Fruit fly (Drosophila melanogaster) whole organism, pupa: ENCODE results near the gene CG32856.

Experiments
- CG10348 ChIP-seq: fragments of 200-800 bp; sonication (Bioruptor generic); IDR thresholded peaks from 2 replicates; pipeline ENCODE4 v1.3.6; 2022; ENCODE audit warnings: missing biosample characterization, missing genetic modification characterization
- CG12605 ChIP-seq: fragments of 200-800 bp; sonication (Bioruptor generic); IDR thresholded peaks from 2 replicates; pipeline ENCODE4 v1.3.6; 2022; ENCODE audit warnings: missing biosample characterization, missing genetic modification characterization
- CG13204 ChIP-seq: fragments of 200-800 bp; sonication (Bioruptor generic); optimal IDR thresholded peaks from 2 replicates; lab custom pipeline; 2018; ENCODE audit warnings: missing biosample characterization, mild to moderate bottlenecking, missing genetic modification characterization, moderate library complexity
- CG14655 ChIP-seq: fragments of 200-800 bp; sonication (Bioruptor generic); optimal IDR thresholded peaks from 3 replicates; lab custom pipeline; 2017; ENCODE audit warnings: mild to moderate bottlenecking, missing biosample characterization, missing genetic modification reagents, missing genetic modification characterization
- CG15710 ChIP-seq: fragments of 200-800 bp; sonication (Bioruptor generic); optimal IDR thresholded peaks from 2 replicates; lab custom pipeline; 2018; ENCODE audit warnings: missing biosample characterization, mild to moderate bottlenecking, missing genetic modification characterization, moderate library complexity
- CG17806 ChIP-seq: fragments of 200-800 bp; sonication (Bioruptor generic); optimal IDR thresholded peaks from 2 replicates; lab custom pipeline; 2018; ENCODE audit warnings: missing biosample characterization, mild to moderate bottlenecking, missing genetic modification characterization, moderate library complexity
- CG32121 ChIP-seq: fragments of 200-800 bp; sonication (Bioruptor generic); IDR thresholded peaks from 2 replicates; pipeline ENCODE4 v1.3.6; 2022; ENCODE audit warnings: missing biosample characterization, missing genetic modification characterization
- CG34367 ChIP-seq: fragments of 200-800 bp; sonication (Bioruptor generic); optimal IDR thresholded peaks from 2 replicates; lab custom pipeline; 2018; ENCODE audit warnings: missing biosample characterization, mild to moderate bottlenecking, missing genetic modification characterization
- CG4496 ChIP-seq: fragments of 200-800 bp; sonication (Bioruptor generic); IDR thresholded peaks from 3 replicates; pipeline ENCODE4 v1.3.6; 2022; ENCODE audit warnings: missing biosample characterization, missing genetic modification characterization
- CG8159 ChIP-seq: fragments of 200-800 bp; sonication (Bioruptor generic); optimal IDR thresholded peaks from 3 replicates; lab custom pipeline; 2018; ENCODE audit warnings: missing biosample characterization, mild to moderate bottlenecking, missing genetic modification characterization, moderate library complexity
- CG8301 ChIP-seq: fragments of 200-800 bp; sonication (Bioruptor generic); optimal IDR thresholded peaks from 2 replicates; lab custom pipeline; 2018; ENCODE audit warnings: missing biosample characterization, mild to moderate bottlenecking, missing genetic modification characterization
- CG9948 ChIP-seq: fragments of 200-800 bp; sonication (Bioruptor generic); optimal IDR thresholded peaks from 2 replicates; lab custom pipeline; 2018; ENCODE audit warnings: missing biosample characterization, mild to moderate bottlenecking, missing genetic modification characterization, moderate library complexity
- D1 ChIP-seq: fragments of 200-800 bp; sonication (Bioruptor generic); optimal IDR thresholded peaks from 2 replicates; lab custom pipeline; 2018; ENCODE audit warnings: missing biosample characterization, mild to moderate bottlenecking, missing genetic modification characterization, moderate library complexity
- EcR ChIP-seq: fragments of 200-800 bp; sonication (Bioruptor generic); optimal IDR thresholded peaks from 3 replicates; lab custom pipeline; 2019; ENCODE audit warnings: missing biosample characterization, missing genetic modification characterization, mild to moderate bottlenecking, moderate library complexity, missing genetic modification reagents
- Ets98B ChIP-seq: fragments of 200-800 bp; sonication (Bioruptor generic); IDR thresholded peaks from 2 replicates; pipeline ENCODE4 v1.3.6; 2022; ENCODE audit warnings: missing biosample characterization, missing genetic modification characterization
- Pif1A ChIP-seq: fragments of 200-800 bp; sonication (Bioruptor generic); optimal IDR thresholded peaks from 3 replicates; lab custom pipeline; 2016; ENCODE audit warnings: missing biosample characterization, missing genetic modification characterization
- Pif1B ChIP-seq: fragments of 200-800 bp; sonication (Bioruptor generic); optimal IDR thresholded peaks from 3 replicates; lab custom pipeline; 2016; ENCODE audit warnings: missing biosample characterization, missing genetic modification characterization
- Snoo ChIP-seq: fragments of 200-800 bp; sonication (Bioruptor generic); optimal IDR thresholded peaks from 3 replicates; lab custom pipeline; 2017; ENCODE audit warnings: missing biosample characterization, mild to moderate bottlenecking, missing genetic modification characterization, inconsistent platforms
- fd96Ca ChIP-seq: fragments of 200-800 bp; sonication (Bioruptor generic); IDR thresholded peaks from 3 replicates; pipeline ENCODE4 v1.3.6; 2022; ENCODE audit warnings: missing biosample characterization, missing genetic modification characterization
- gl ChIP-seq: fragments of 200-800 bp; sonication (Bioruptor generic); optimal IDR thresholded peaks from 2 replicates; lab custom pipeline; 2018; ENCODE audit warnings: missing biosample characterization, mild to moderate bottlenecking, missing genetic modification characterization
- rn ChIP-seq: fragments of 200-800 bp; sonication (Bioruptor generic); IDR thresholded peaks from 2 replicates; pipeline ENCODE4 v1.3.6; 2022; ENCODE audit warnings: missing biosample characterization, missing genetic modification characterization

Gene CG32856

dm6 chr3R:15933609-15934232, 31.4 kb downstream of the CG32856 start, which contains the start of the genes CG5478 and blp:
Gene CG5478, minus strand, starts transcription at chr3R:15933734.
Gene blp, plus strand, starts transcription at chr3R:15933847.
- TF ChIP-seq CG32121 (GFP tag; lab: Robert Waterston, UW) (no peak), CG4496 (GFP tag; lab: Robert Waterston, UW) (0 out of 3 replicates have a peak, but pooled peaks have one; percentile 8)

DNA sequence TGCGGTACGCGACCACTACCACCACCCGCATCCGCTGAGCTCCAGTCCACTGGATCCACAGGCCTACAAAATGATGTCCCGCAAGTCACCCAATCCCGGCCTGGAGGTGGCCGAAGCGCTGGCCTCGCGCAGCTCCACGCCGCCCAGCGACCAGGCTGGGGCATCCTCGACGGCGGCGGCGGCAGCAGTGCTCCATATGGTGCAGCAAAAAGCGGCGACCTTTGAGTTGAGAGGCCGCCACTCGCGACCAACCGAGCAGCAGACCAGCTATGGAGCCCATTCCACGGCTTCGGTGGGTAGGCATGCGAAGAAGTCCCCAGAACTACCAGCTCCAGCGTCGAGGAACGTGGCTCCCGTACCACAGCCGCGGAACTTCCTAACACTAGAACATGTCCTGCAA, 35.1 kb downstream of the CG32856 start:
- no peak for TF ChIP-seq CG32121 (GFP tag; lab: Robert Waterston, UW)

- TF ChIP-seq EcR (GFP tag; lab: Kevin White, UChicago) (no peak), CG15710 (tag; lab: Kevin White, UChicago) (no peak)
Observed at dm6 chr3R:15928127-15928526, 37.0 kb downstream of the CG32856 start.

DNA sequence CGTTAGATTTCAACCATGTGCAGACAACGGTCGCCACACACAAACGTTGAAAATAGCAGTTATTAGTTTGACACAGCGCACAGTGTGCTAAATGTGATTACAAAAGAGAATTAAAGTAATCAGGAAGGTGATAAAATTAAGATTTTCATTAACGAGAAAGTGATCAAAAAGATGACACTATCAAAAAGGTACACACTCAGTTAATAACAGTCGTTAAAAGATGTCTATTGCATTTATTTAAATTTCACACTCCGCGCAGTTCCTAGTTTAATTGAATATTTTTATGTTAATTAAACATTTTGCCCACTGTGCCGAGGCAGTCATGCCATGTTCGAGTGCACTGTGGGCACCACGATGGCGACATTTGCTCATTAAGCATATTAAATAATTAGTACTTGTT, 38.0 kb downstream of the CG32856 start:
- TF ChIP-seq CG14655 (GFP tag; lab: Kevin White, UChicago), result no peak
- TF ChIP-seq Ets98B (GFP tag; lab: Robert Waterston, UW), result peak; percentile 70
- TF ChIP-seq CG32121 (GFP tag; lab: Robert Waterston, UW), result peak; percentile 75
- no peak for TF ChIP-seq CG8159
- TF ChIP-seq Snoo (tag; lab: Kevin White, UChicago), result no peak
- peak; percentile 74 for TF ChIP-seq fd96Ca (GFP tag; lab: Robert Waterston, UW)
- no peak for TF ChIP-seq Pif1B (GFP tag; lab: Kevin White, UChicago)
- peak; percentile 74 for TF ChIP-seq CG8301 (tag; lab: Kevin White, UChicago)
- no peak for TF ChIP-seq CG9948 (tag; lab: Kevin White, UChicago)
- TF ChIP-seq CG4496 (GFP tag; lab: Robert Waterston, UW), result peak; percentile 86
- no peak for TF ChIP-seq CG10348
- TF ChIP-seq rn, result no peak
- no peak for TF ChIP-seq CG15710 (tag; lab: Kevin White, UChicago)
- no peak for TF ChIP-seq CG12605 (GFP tag; lab: Robert Waterston, UW)
- no peak for TF ChIP-seq D1 (tag; lab: Kevin White, UChicago)
- no peak for TF ChIP-seq CG34367
- TF ChIP-seq gl (tag; lab: Kevin White, UChicago), result no peak
- no peak for TF ChIP-seq EcR (GFP tag; lab: Kevin White, UChicago)
- TF ChIP-seq CG13204, result no peak
- no peak for TF ChIP-seq CG17806
- TF ChIP-seq Pif1A, result no peak

- TF ChIP-seq Ets98B (GFP tag; lab: Robert Waterston, UW) (no peak), CG8159 (no peak), CG15710 (tag; lab: Kevin White, UChicago) (no peak), EcR (GFP tag; lab: Kevin White, UChicago) (no peak), CG17806 (no peak), CG4496 (GFP tag; lab: Robert Waterston, UW) (no peak), Snoo (tag; lab: Kevin White, UChicago) (no peak), rn (no peak), Pif1B (GFP tag; lab: Kevin White, UChicago) (no peak), CG34367 (no peak), Pif1A (no peak), D1 (tag; lab: Kevin White, UChicago) (no peak), fd96Ca (GFP tag; lab: Robert Waterston, UW) (no peak), CG8301 (tag; lab: Kevin White, UChicago) (no peak), CG32121 (GFP tag; lab: Robert Waterston, UW) (no peak)
Observed at dm6 chr3R:15925939-15926338, 39.2 kb downstream of the CG32856 start.

DNA sequence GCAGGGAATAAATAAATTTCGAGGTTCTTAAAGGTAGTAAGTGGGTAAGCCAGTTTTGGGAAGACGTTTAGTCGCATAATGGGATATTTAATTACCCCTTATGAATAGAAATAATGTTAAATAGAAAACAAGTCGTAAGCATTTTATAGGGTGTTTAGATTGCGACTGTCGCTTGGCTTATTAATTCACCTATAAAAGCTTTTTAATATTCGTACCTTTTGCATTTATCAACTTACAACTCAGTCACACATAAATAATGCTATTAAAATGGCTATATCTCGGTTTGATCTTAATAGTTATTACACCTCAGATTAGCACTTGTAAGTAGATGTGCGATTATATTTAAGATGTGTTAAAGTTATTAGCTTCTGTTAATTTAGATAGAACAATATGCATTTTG, 39.8 kb downstream of the CG32856 start, which contains the start of gene CG34276:
CG34276 (plus strand) TSS at position 301 of the 400 bp plus-strand sequence.
- TF ChIP-seq CG34367 (no peak), CG12605 (GFP tag; lab: Robert Waterston, UW) (no peak), CG10348 (no peak), CG8159 (no peak), CG32121 (GFP tag; lab: Robert Waterston, UW) (no peak), Pif1B (GFP tag; lab: Kevin White, UChicago) (no peak), CG8301 (tag; lab: Kevin White, UChicago) (no peak), gl (tag; lab: Kevin White, UChicago) (no peak), Pif1A (no peak), rn (no peak)
